Fruit fly (Drosophila melanogaster) whole organism, wandering third instar larva: ENCODE results near the gene PEK.

Source experiments
- Abd-B ChIP-seq: fragments of >200 bp; optimal IDR thresholded peaks from 2 replicates; lab custom pipeline; 2017; ENCODE audit warnings: missing biosample characterization, missing genetic modification characterization
- CG32264 ChIP-seq: fragments of 200-800 bp; sonication (Bioruptor generic); optimal IDR thresholded peaks from 2 replicates; lab custom pipeline; 2016; ENCODE audit warnings: missing biosample characterization, missing genetic modification characterization
- CG9705 ChIP-seq: fragments of 200-800 bp; sonication (Bioruptor generic); optimal IDR thresholded peaks from 2 replicates; lab custom pipeline; 2018; ENCODE audit warnings: missing biosample characterization, mild to moderate bottlenecking, missing genetic modification characterization
- CrebA ChIP-seq: fragments of 200-800 bp; sonication (Bioruptor generic); optimal IDR thresholded peaks from 2 replicates; lab custom pipeline; 2016; ENCODE audit warnings: missing biosample characterization, mild to moderate bottlenecking, missing genetic modification characterization, borderline replicate concordance
- Dif ChIP-seq: fragments of 200-275, 200-300 bp; sonication (Bioruptor generic); optimal IDR thresholded peaks from 2 replicates; lab custom pipeline; 2018; ENCODE audit warnings: missing biosample characterization, missing genetic modification characterization; ENCODE audit not compliant: partially characterized antibody
- GATAd ChIP-seq: sonication (Bioruptor generic); optimal IDR thresholded peaks from 2 replicates; lab custom pipeline; 2016; ENCODE audit warnings: missing biosample characterization, missing genetic modification characterization
- HLH106 ChIP-seq: fragments of 200-800 bp; optimal IDR thresholded peaks from 3 replicates; lab custom pipeline; 2019; ENCODE audit warnings: missing biosample characterization, mild to moderate bottlenecking, missing genetic modification characterization, moderate library complexity
- Hr78 ChIP-seq: fragments of >200 bp; optimal IDR thresholded peaks from 2 replicates; lab custom pipeline; 2017; ENCODE audit warnings: missing biosample characterization, missing genetic modification characterization
- Hr83 ChIP-seq: fragments of 200-300 bp; sonication (Bioruptor generic); optimal IDR thresholded peaks from 2 replicates; lab custom pipeline; 2016; ENCODE audit warnings: missing biosample characterization, mild to moderate bottlenecking, missing genetic modification characterization, moderate library complexity; ENCODE audit not compliant: poor library complexity, severe bottlenecking
- Jra ChIP-seq: sonication (Bioruptor generic); optimal IDR thresholded peaks from 2 replicates; lab custom pipeline; 2016; ENCODE audit warnings: missing biosample characterization, missing genetic modification characterization
- Mio ChIP-seq: sonication (Bioruptor generic); optimal IDR thresholded peaks from 2 replicates; lab custom pipeline; 2016; ENCODE audit warnings: missing biosample characterization, missing genetic modification characterization
- Myc ChIP-seq: fragments of >200 bp; optimal IDR thresholded peaks from 2 replicates; lab custom pipeline; 2017
- N ChIP-seq: fragments of >200 bp; optimal IDR thresholded peaks from 2 replicates; lab custom pipeline; 2018; ENCODE audit warnings: missing biosample characterization, missing external identifiers, missing genetic modification characterization
- OdsH ChIP-seq: fragments of 200-800 bp; sonication (Bioruptor generic); optimal IDR thresholded peaks from 2 replicates; lab custom pipeline; 2016; ENCODE audit warnings: missing biosample characterization, mild to moderate bottlenecking, missing genetic modification characterization
- Rel ChIP-seq, 2 experiments: fragments of 200-800 bp; sonication (Bioruptor generic) in 1 of 2; optimal IDR thresholded peaks; 2 replicates in 1 of 2; 3 replicates in 1 of 2; lab custom pipeline; 2016 to 2019; ENCODE audit warnings: mild to moderate bottlenecking in 2 of 2, missing biosample characterization in 2 of 2, missing genetic modification characterization in 2 of 2, moderate library complexity in 1 of 2
- Sp1 ChIP-seq: fragments of 200-800 bp; sonication (Bioruptor generic); optimal IDR thresholded peaks from 3 replicates; lab custom pipeline; 2019; ENCODE audit warnings: missing biosample characterization, mild to moderate bottlenecking, missing genetic modification characterization, moderate library complexity
- Vsx2 ChIP-seq: fragments of 200-300, 225-300 bp; sonication (Bioruptor generic); optimal IDR thresholded peaks from 2 replicates; lab custom pipeline; 2018; ENCODE audit warnings: missing biosample characterization, missing genetic modification characterization; ENCODE audit not compliant: partially characterized antibody
- br ChIP-seq: fragments of 200-800 bp; sonication (Bioruptor generic); optimal IDR thresholded peaks from 2 replicates; lab custom pipeline; 2016; ENCODE audit warnings: missing biosample characterization, missing genetic modification characterization
- dmrt93B ChIP-seq: fragments of 200-800 bp; sonication (Bioruptor generic); optimal IDR thresholded peaks from 2 replicates; lab custom pipeline; 2018; ENCODE audit warnings: missing biosample characterization, mild to moderate bottlenecking, missing genetic modification characterization
- dsf ChIP-seq: sonication (Bioruptor generic); optimal IDR thresholded peaks from 2 replicates; lab custom pipeline; 2016; ENCODE audit warnings: missing biosample characterization, missing genetic modification characterization, borderline replicate concordance
- ey ChIP-seq: fragments of 200-800 bp; sonication (Bioruptor generic); optimal IDR thresholded peaks from 2 replicates; lab custom pipeline; 2016; ENCODE audit warnings: missing biosample characterization, missing genetic modification characterization
- foxo ChIP-seq, 2 experiments: fragments of 200-800 bp; sonication (Bioruptor generic); optimal IDR thresholded peaks; 2 replicates in 1 of 2; 3 replicates in 1 of 2; lab custom pipeline; 2016 to 2017; ENCODE audit warnings: missing biosample characterization in 2 of 2, missing genetic modification characterization in 2 of 2
- fru ChIP-seq: fragments of 200-800 bp; sonication (Bioruptor generic); optimal IDR thresholded peaks from 3 replicates; lab custom pipeline; 2016; ENCODE audit warnings: missing biosample characterization, mild to moderate bottlenecking, missing genetic modification characterization
- h ChIP-seq: fragments of 200-800 bp; sonication (Bioruptor generic); optimal IDR thresholded peaks from 3 replicates; lab custom pipeline; 2016; ENCODE audit warnings: missing biosample characterization, mild to moderate bottlenecking, missing genetic modification characterization
- jim ChIP-seq: fragments of 175-275, 200-325 bp; sonication (Bioruptor generic); optimal IDR thresholded peaks from 2 replicates; lab custom pipeline; 2016; ENCODE audit warnings: missing biosample characterization, mild to moderate bottlenecking, missing genetic modification characterization
- pan ChIP-seq: fragments of >200 bp; optimal IDR thresholded peaks from 2 replicates; lab custom pipeline; 2017
- psq ChIP-seq: fragments of 200-800 bp; sonication (Bioruptor generic); optimal IDR thresholded peaks from 3 replicates; lab custom pipeline; 2017; ENCODE audit warnings: missing biosample characterization, mild to moderate bottlenecking, missing genetic modification characterization, moderate library complexity
- rgr ChIP-seq: fragments of 200-800 bp; sonication (Bioruptor generic); optimal IDR thresholded peaks from 3 replicates; lab custom pipeline; 2016; ENCODE audit warnings: missing biosample characterization, mild to moderate bottlenecking, missing genetic modification characterization
- sage ChIP-seq: fragments of 200-800 bp; sonication (Bioruptor generic); optimal IDR thresholded peaks from 2 replicates; lab custom pipeline; 2016; ENCODE audit warnings: missing biosample characterization, mild to moderate bottlenecking, missing genetic modification characterization
- sv ChIP-seq: fragments of 200-800 bp; sonication (Bioruptor generic); optimal IDR thresholded peaks from 3 replicates; lab custom pipeline; 2016; ENCODE audit warnings: missing biosample characterization, missing genetic modification characterization
- usp ChIP-seq: fragments of >200 bp; optimal IDR thresholded peaks from 2 replicates; lab custom pipeline; 2017; ENCODE audit warnings: missing biosample characterization, missing genetic modification characterization
- woc ChIP-seq: sonication (Bioruptor generic); optimal IDR thresholded peaks from 2 replicates; lab custom pipeline; 2016; ENCODE audit warnings: missing biosample characterization, mild to moderate bottlenecking, missing genetic modification characterization

The PEK gene

dm6 chr3R:5463199-5463949 is 1.2 kb downstream of the PEK start:
- TF ChIP-seq psq (GFP tag; lab: Kevin White, UChicago) (peak; percentile 52), dsf (GFP tag; lab: Kevin White, UChicago) (no peak), fru (GFP tag; lab: Kevin White, UChicago) (peak; percentile 7), Sp1 (GFP tag; lab: Kevin White, UChicago) (peak; percentile 5), foxo (GFP tag; optimal IDR thresholded peaks at IDR 0.05; lab: Kevin White, UChicago) (peak in 1 of 2 experiments; percentile 11), Jra (peak; percentile 7), sv (GFP tag; lab: Kevin White, UChicago) (no peak), Rel (GFP tag; optimal IDR thresholded peaks at IDR 0.05; lab: Kevin White, UChicago) (no peak), Rel (tag; optimal IDR thresholded peaks at IDR 0.05; lab: Kevin White, UChicago) (peak; percentile 13)

- TF ChIP-seq CG9705 (GFP tag; lab: Kevin White, UChicago): no peak
- TF ChIP-seq h (GFP tag; lab: Kevin White, UChicago): no peak
- TF ChIP-seq Sp1 (GFP tag; lab: Kevin White, UChicago): no peak
- TF ChIP-seq foxo (GFP tag; optimal IDR thresholded peaks at IDR 0.05; lab: Kevin White, UChicago): no peak
- TF ChIP-seq pan: no peak
- no peak for TF ChIP-seq Jra
- TF ChIP-seq Mio (GFP tag; lab: Kevin White, UChicago): no peak
- TF ChIP-seq usp (GFP tag; lab: Kevin White, UChicago): no peak
- no peak for TF ChIP-seq jim (GFP tag; lab: Kevin White, UChicago)
- no peak for TF ChIP-seq OdsH (GFP tag; lab: Kevin White, UChicago)
- TF ChIP-seq sage (GFP tag; lab: Kevin White, UChicago): no peak
These were observed 5.9 kb downstream of the PEK start for dm6 chr3R:5458627-5459026.

- peak in 1 of 2 experiments; percentile 26 for TF ChIP-seq foxo (GFP tag; optimal IDR thresholded peaks at IDR 0.05; lab: Kevin White, UChicago)
- TF ChIP-seq Abd-B (GFP tag; lab: Kevin White, UChicago): no peak
- no peak for TF ChIP-seq sv (GFP tag; lab: Kevin White, UChicago)
- TF ChIP-seq Myc (lab: Kevin White, UChicago): no peak
- peak; percentile 17 for TF ChIP-seq fru (GFP tag; lab: Kevin White, UChicago)
- TF ChIP-seq psq (GFP tag; lab: Kevin White, UChicago): no peak
- TF ChIP-seq rgr (GFP tag; lab: Kevin White, UChicago): peak; percentile 54
- no peak for TF ChIP-seq sage (GFP tag; lab: Kevin White, UChicago)
- no peak for TF ChIP-seq CrebA
- TF ChIP-seq Sp1 (GFP tag; lab: Kevin White, UChicago): no peak
- TF ChIP-seq br (GFP tag; lab: Kevin White, UChicago): no peak
- no peak for TF ChIP-seq Dif (GFP tag; lab: Kevin White, UChicago)
- peak; percentile 35 for TF ChIP-seq Jra
- no peak for TF ChIP-seq dsf (GFP tag; lab: Kevin White, UChicago)
- TF ChIP-seq OdsH (GFP tag; lab: Kevin White, UChicago): peak; percentile 53
- TF ChIP-seq ey: no peak
- TF ChIP-seq Hr83: peak; percentile 84
- no peak for TF ChIP-seq HLH106 (tag; lab: Kevin White, UChicago)
- no peak for TF ChIP-seq woc (GFP tag; lab: Kevin White, UChicago)
- no peak for TF ChIP-seq Hr78 (GFP tag; lab: Kevin White, UChicago)
- TF ChIP-seq h (GFP tag; lab: Kevin White, UChicago): peak; percentile 52
- no peak for TF ChIP-seq GATAd (GFP tag; lab: Kevin White, UChicago)
- peak; percentile 24 for TF ChIP-seq dmrt93B (GFP tag; lab: Kevin White, UChicago)
- TF ChIP-seq CG32264 (GFP tag; lab: Kevin White, UChicago): no peak
- TF ChIP-seq N (GFP tag; lab: Kevin White, UChicago): no peak
These were observed 10.2 kb downstream of the PEK start for dm6 chr3R:5454334-5454733.

DNA sequence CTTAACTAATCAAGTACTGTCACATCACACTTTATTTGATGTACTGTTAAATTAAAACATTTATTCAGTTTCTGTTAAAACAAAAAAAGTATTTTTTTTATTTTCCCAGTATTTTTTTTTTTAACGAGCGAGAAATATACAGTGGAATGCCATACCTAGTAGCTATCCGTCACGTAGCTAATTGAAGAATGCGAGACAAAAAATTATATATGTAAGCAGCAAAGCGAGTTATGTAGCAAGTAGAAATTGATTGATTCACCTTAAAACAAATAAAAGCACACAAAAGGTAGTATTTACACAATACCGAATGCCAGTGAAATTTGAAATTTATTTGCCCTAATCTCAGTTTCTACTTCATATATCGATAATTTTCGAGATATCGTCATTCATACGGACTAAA is 25.8 kb downstream of the PEK start:
- TF ChIP-seq Dif (GFP tag; lab: Kevin White, UChicago) (peak; percentile 54), HLH106 (tag; lab: Kevin White, UChicago) (no peak), Vsx2 (GFP tag; lab: Kevin White, UChicago) (peak; percentile 25)
